Fruit fly (Drosophila melanogaster) Kc167 (cell line): ENCODE data around the gene Cyp313b1.

ENCODE experiments used
- Myc ChIP-seq: fragments of >200 bp; optimal IDR thresholded peaks from 2 replicates; lab custom pipeline; 2017; ENCODE audit warnings: missing external identifiers
- Sin3A ChIP-seq: fragments of >200 bp; optimal IDR thresholded peaks from 2 replicates; lab custom pipeline; 2018; ENCODE audit warnings: missing external identifiers
- psq ChIP-seq: fragments of >200 bp; optimal IDR thresholded peaks from 2 replicates; lab custom pipeline; 2017; ENCODE audit warnings: missing external identifiers
- ttk ChIP-seq: sonication (Bioruptor generic); optimal IDR thresholded peaks from 2 replicates; lab custom pipeline; 2017; ENCODE audit warnings: missing external identifiers

DNA sequence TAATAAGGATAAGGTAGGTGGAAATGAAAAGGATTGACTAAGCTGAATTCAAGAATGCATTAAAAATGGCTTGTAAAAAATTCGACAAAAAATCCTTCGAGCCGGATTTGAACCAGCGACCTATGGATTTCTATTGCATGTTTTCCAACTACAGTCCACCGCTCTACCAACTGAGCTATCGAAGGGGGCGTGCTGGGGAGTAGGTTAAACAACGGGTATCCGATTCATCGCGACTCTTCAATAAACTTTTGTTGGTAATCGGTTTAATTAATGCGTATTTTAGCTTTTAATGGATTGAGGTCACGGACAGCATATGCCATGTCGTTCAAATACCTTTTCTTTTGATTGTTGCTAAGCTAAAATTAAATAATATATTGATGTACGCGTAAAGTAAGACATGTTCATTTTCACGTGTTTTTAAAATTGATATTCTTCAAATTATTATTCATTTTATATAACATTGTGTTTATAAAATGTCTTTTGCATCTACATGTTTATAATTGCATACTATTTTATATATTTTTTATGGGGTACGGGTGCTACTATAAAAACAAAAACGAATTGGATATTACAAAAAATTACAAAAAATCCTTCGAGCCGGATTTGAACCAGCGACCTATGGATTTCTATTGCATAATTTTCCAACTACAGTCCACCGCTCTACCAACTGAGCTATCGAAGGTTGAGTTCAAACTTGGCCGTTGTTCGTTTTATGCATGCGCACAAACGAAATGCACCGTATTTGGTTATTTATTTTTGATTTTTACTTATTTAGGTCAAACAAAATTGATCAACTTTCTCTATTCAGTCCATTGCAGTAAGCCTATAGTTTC is 22.8 kb upstream of the Cyp313b1 start:
- TF ChIP-seq ttk (lab: Kevin White, UChicago) (no peak), psq (lab: Kevin White, UChicago) (no peak), Myc (lab: Kevin White, UChicago) (no peak), Sin3A (lab: Kevin White, UChicago) (no peak)
